Worm (Caenorhabditis elegans): ENCODE results near the gene T05A12.3.

DNA sequence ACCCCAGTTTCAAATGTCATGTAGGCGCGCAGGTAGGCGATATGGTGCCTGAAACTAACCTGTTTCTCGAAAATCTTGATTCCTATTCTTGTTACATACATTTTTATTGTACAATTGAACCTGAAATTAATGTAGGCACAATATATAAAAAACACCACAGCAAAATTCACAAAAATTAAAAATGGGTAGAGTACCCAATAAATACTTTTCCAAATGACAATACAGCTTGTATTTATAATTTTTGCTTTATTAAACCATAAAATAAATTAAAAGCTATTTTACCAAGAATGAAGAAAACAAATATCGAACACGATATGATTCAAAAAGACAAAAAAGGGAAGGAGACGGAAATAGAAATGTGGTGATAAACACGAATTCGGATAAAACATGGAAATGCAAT, 4.1 kb downstream of the T05A12.3 start, which contains the start of gene tre-2:
- no peak for TF ChIP-seq ttx-3 (tag; optimal IDR thresholded peaks at IDR 0.05)
- no peak for TF ChIP-seq elt-4 (tag; optimal IDR thresholded peaks at IDR 0.05)
- TF ChIP-seq pqm-1 (tag; optimal IDR thresholded peaks at IDR 0.05) = no peak
- TF ChIP-seq eyg-1 (tag; optimal IDR thresholded peaks at IDR 0.05) = no peak

All from whole organism, late embryonic.